Worm (Caenorhabditis elegans) whole organism, L4/young adult: ENCODE measurements around the gene prp-40.

ENCODE experiments used
- W03F9.2 ChIP-seq: fragments of 150-350 bp; optimal IDR thresholded peaks from 2 replicates; lab custom pipeline; 2014; ENCODE audit warnings: missing biosample characterization, missing genetic modification characterization
- him-1 ChIP-seq: sonication (generic microtip); optimal IDR thresholded peaks from 2 replicates; lab custom pipeline; 2016; ENCODE audit warnings: missing genotype, missing genetic modification reagents, missing genetic modification characterization, missing compliant biosample characterization

DNA sequence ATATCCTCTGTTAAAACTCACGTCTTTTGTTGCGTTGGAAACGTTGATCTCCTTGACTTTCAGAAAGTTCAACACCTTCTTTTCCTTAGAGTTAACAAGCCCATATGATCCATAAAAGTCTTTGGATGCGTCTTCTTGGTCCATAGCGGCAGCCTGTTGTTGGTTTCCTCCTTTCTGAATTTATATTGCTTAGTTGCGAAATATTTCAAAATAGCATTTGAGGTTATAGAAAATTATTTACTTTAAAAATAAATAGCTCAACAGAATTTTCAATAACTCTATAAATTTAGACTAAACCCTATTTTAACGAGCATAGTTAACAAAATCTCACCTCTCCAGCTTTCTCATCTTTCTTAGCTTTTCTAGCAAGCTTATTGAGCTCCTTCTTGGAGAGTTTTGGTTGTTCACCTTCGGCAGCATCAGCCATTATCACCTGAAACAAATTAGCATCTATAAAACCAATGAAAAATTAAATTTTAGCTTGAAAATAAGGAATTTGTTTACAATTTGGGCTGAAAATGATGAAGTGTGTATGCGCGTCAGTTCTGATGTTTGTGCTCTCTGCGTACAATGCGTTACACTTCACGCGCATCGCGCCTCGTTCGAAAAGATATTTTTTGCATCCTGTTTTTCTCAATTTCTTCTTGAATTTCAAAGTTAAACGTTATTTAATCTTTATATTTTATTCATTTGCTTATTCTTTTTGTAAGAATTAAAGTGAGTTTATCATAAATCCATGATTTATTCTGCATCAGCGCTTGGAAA lies 30.9 kb upstream of the prp-40 start, which contains the start of the genes dars-1 and ctr-9:
- TF ChIP-seq him-1, result no peak
- peak; percentile 18 for TF ChIP-seq W03F9.2 (tag; lab: Kevin White, UChicago)
